Worm (Caenorhabditis elegans) whole organism, late embryonic: ENCODE data around the gene Y38H6C.4.

ENCODE experiments used
- C08G9.2 ChIP-seq: sonication (generic microtip); optimal IDR thresholded peaks from 2 replicates; lab custom pipeline; 2016; ENCODE audit warnings: mild to moderate bottlenecking, missing genetic modification characterization, moderate library complexity, missing compliant biosample characterization
- C38D4.7 ChIP-seq: fragments of 200-800 bp; sonication (Bioruptor generic); optimal IDR thresholded peaks from 2 replicates; lab custom pipeline; 2018; ENCODE audit warnings: mild to moderate bottlenecking, missing genetic modification characterization, moderate library complexity, missing compliant biosample characterization
- F13H6.1 ChIP-seq: sonication (generic microtip); optimal IDR thresholded peaks from 2 replicates; lab custom pipeline; 2016; ENCODE audit warnings: missing genetic modification characterization, missing compliant biosample characterization
- K09A11.1 ChIP-seq: sonication (generic microtip); optimal IDR thresholded peaks from 2 replicates; lab custom pipeline; 2017; ENCODE audit warnings: antibody characterized with exemption, mild to moderate bottlenecking, missing genetic modification characterization, missing compliant biosample characterization; ENCODE audit not compliant: insufficient read depth
- Y22D7AL.16 ChIP-seq: sonication (generic microtip); optimal IDR thresholded peaks from 2 replicates; lab custom pipeline; 2016; ENCODE audit warnings: missing genetic modification characterization, missing compliant biosample characterization
- ama-1 ChIP-seq: fragments of 150-350 bp; optimal IDR thresholded peaks from 2 replicates; lab custom pipeline; 2014
- ceh-14 ChIP-seq: sonication (generic microtip); optimal IDR thresholded peaks from 2 replicates; lab custom pipeline; 2016; ENCODE audit warnings: missing genotype, missing genetic modification characterization, missing compliant biosample characterization
- ceh-18 ChIP-seq: sonication (generic microtip); optimal IDR thresholded peaks from 2 replicates; lab custom pipeline; 2016; ENCODE audit warnings: missing genetic modification characterization, missing compliant biosample characterization
- ceh-2 ChIP-seq: sonication (generic microtip); optimal IDR thresholded peaks from 2 replicates; lab custom pipeline; 2016; ENCODE audit warnings: missing genotype, missing genetic modification characterization, missing compliant biosample characterization
- ceh-24 ChIP-seq: sonication (generic microtip); optimal IDR thresholded peaks from 2 replicates; lab custom pipeline; 2016; ENCODE audit warnings: mild to moderate bottlenecking, missing genetic modification characterization, missing compliant biosample characterization
- ceh-30 ChIP-seq: fragments of 150-350 bp; optimal IDR thresholded peaks from 2 replicates; lab custom pipeline; 2014; ENCODE audit warnings: missing biosample characterization, missing genetic modification characterization
- ceh-34 ChIP-seq: sonication (generic microtip); optimal IDR thresholded peaks from 2 replicates; lab custom pipeline; 2016; ENCODE audit warnings: mild to moderate bottlenecking, missing genetic modification characterization, missing compliant biosample characterization
- ceh-9 ChIP-seq: sonication (generic microtip); optimal IDR thresholded peaks from 2 replicates; lab custom pipeline; 2016; ENCODE audit warnings: mild to moderate bottlenecking, missing genetic modification characterization, inconsistent platforms, missing compliant biosample characterization
- dmd-4 ChIP-seq: sonication (generic microtip); optimal IDR thresholded peaks from 2 replicates; lab custom pipeline; 2016; ENCODE audit warnings: borderline replicate concordance, missing genetic modification characterization, missing compliant biosample characterization
- elt-2 ChIP-seq: sonication (generic microtip); optimal IDR thresholded peaks from 2 replicates; lab custom pipeline; 2016; ENCODE audit warnings: missing genetic modification reagents, missing genetic modification characterization, missing compliant biosample characterization
- ets-4 ChIP-seq: sonication (generic microtip); optimal IDR thresholded peaks from 2 replicates; lab custom pipeline; 2016; ENCODE audit warnings: missing genetic modification characterization, missing compliant biosample characterization
- fax-1 ChIP-seq: sonication (generic microtip); optimal IDR thresholded peaks from 2 replicates; lab custom pipeline; 2016; ENCODE audit warnings: missing genotype, missing genetic modification characterization, missing compliant biosample characterization
- fkh-6 ChIP-seq: sonication (generic microtip); optimal IDR thresholded peaks from 2 replicates; lab custom pipeline; 2016; ENCODE audit warnings: missing genetic modification characterization, missing compliant biosample characterization
- hlh-30 ChIP-seq: sonication (generic microtip); optimal IDR thresholded peaks from 2 replicates; lab custom pipeline; 2017; ENCODE audit warnings: antibody characterized with exemption, missing genetic modification characterization, missing compliant biosample characterization; ENCODE audit not compliant: insufficient read depth
- hlh-8 ChIP-seq: sonication (generic microtip); optimal IDR thresholded peaks from 2 replicates; lab custom pipeline; 2016; ENCODE audit warnings: missing genotype, missing genetic modification characterization, missing compliant biosample characterization
- lin-11 ChIP-seq: fragments of 200-800 bp; sonication (Bioruptor generic); optimal IDR thresholded peaks from 2 replicates; lab custom pipeline; 2018; ENCODE audit warnings: mild to moderate bottlenecking, missing genetic modification characterization, missing compliant biosample characterization
- nhr-11 ChIP-seq: fragments of 150-350 bp; optimal IDR thresholded peaks from 2 replicates; lab custom pipeline; 2014; ENCODE audit warnings: missing biosample characterization, missing genetic modification characterization
- npax-4 ChIP-seq: sonication (generic microtip); optimal IDR thresholded peaks from 2 replicates; lab custom pipeline; 2016; ENCODE audit warnings: missing genetic modification characterization, missing compliant biosample characterization
- pax-1 ChIP-seq: fragments of 150-350 bp; optimal IDR thresholded peaks from 2 replicates; lab custom pipeline; 2014; ENCODE audit warnings: missing biosample characterization, missing genetic modification characterization
- pha-2 ChIP-seq: sonication (generic microtip); optimal IDR thresholded peaks from 2 replicates; lab custom pipeline; 2017; ENCODE audit warnings: mild to moderate bottlenecking, missing genetic modification characterization, missing compliant biosample characterization
- pros-1 ChIP-seq: fragments of 150-350 bp; optimal IDR thresholded peaks from 2 replicates; lab custom pipeline; 2014; ENCODE audit warnings: missing biosample characterization, missing genetic modification reagents, missing genetic modification characterization
- ref-2 ChIP-seq: sonication (generic microtip); optimal IDR thresholded peaks from 2 replicates; lab custom pipeline; 2016; ENCODE audit warnings: missing genetic modification characterization, missing compliant biosample characterization
- sox-4 ChIP-seq: sonication (generic microtip); optimal IDR thresholded peaks from 2 replicates; lab custom pipeline; 2017; ENCODE audit warnings: mild to moderate bottlenecking, missing genetic modification characterization, inconsistent platforms, missing compliant biosample characterization
- tbx-2 ChIP-seq: sonication (generic microtip); optimal IDR thresholded peaks from 2 replicates; lab custom pipeline; 2016; ENCODE audit warnings: missing genetic modification characterization, missing compliant biosample characterization
- ttx-3 ChIP-seq: sonication (generic microtip); optimal IDR thresholded peaks from 2 replicates; lab custom pipeline; 2016; ENCODE audit warnings: missing genetic modification reagents, missing genetic modification characterization, missing compliant biosample characterization
- unc-3 ChIP-seq, 2 experiments: fragments of 200-800 bp in 1 of 2; sonication (Bioruptor generic) in 1 of 2; sonication (generic microtip) in 1 of 2; conservative IDR thresholded peaks in 1 of 2; optimal IDR thresholded peaks in 1 of 2; 2 replicates each; pipeline versions ENCODE4 v1.3.6 to Lab custom; 2016 to 2022; ENCODE audit warnings: missing compliant biosample characterization in 2 of 2, missing genetic modification characterization in 2 of 2, missing genetic modification reagents in 1 of 2

The Y38H6C.4 gene

DNA sequence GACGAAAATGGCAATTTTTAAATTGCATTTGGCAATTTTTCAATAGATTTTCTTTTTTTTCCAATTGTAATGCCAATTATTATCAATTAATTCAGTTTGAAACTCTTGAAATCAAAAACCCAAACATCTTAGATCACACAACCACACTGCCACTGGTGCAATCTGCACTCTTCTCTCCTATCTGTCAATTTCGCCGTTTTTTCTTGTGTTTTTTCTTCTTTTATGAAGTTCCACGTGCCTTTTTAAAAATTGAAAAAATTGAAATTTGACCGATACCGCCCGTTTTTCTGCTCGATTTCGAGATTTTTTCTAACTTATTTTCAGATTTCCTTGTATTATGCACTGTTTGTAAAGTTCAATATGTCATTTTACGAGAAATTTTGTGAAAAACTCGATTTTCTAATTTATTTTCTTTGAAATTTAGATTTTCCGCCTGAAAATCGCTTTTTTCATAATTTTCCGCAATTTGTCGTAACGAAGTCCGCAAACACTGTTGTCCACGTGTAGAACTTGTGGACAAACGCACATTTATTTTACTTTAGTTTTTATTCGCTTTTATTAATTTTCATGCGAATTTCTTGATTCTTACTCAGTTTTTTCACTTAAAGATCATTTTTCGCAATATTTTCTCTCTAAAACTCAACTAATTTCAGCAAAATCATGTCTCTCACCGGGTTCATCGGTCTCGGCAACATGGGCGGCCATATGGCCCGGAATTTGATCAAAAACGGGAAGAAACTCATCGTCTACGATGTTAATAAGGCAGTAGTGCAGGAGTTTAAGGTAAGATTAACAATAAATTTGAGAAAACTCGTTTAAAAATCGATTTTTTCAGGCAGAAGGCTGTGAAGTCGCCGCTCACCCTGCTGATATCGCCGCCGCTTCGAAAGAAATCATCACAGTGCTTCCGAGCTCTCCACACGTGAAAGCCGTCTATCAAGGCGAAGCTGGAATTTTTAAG, 11.3 kb downstream of the Y38H6C.4 start, which contains the start of gene B0250.5:
B0250.5 (plus strand) TSS at position 654 of the 961 bp plus-strand sequence.
- TF ChIP-seq unc-3 (GFP tag; conservative IDR thresholded peaks at IDR 0.05; lab: Robert Waterston, UW) (no peak), unc-3 (tag; optimal IDR thresholded peaks at IDR 0.05; lab: Kevin White, UChicago) (peak; percentile 11), tbx-2 (tag; lab: Kevin White, UChicago) (no peak)

DNA sequence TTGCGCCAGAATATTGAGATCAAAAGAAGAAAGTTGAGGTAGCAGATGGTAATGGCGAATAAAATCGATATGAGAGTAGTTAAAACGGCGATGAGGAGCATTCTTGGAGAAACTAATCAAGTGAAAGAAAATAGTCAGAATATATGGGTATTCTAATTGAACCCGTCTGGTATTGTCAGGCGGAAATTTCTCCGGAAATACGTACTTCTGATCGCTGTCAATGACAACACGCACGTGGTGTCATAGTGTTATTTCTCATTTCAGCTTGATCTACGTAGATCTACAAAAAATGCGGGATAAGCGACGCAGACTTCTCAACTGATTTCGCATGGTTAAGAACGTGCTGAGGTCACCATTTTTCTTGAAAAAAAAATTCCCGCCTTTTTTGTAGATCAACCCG, 12.5 kb downstream of the Y38H6C.4 start, which contains the start of gene srbc-79:
srbc-79 (minus strand) TSS at position 101 of the 400 bp plus-strand sequence.
- TF ChIP-seq ceh-30 (tag; lab: Kevin White, UChicago) (no peak), Y22D7AL.16 (no peak), ets-4 (no peak), K09A11.1 (no peak), nhr-11 (tag; lab: Kevin White, UChicago) (no peak), ceh-24 (tag; lab: Kevin White, UChicago) (no peak), C08G9.2 (no peak), ama-1 (no peak), hlh-30 (tag; lab: Kevin White, UChicago) (no peak), dmd-4 (tag; lab: Kevin White, UChicago) (no peak), lin-11 (tag; lab: Kevin White, UChicago) (no peak), ceh-9 (tag; lab: Kevin White, UChicago) (no peak), ceh-14 (no peak), npax-4 (tag; lab: Kevin White, UChicago) (no peak), pros-1 (tag; lab: Kevin White, UChicago) (no peak), ref-2 (tag; lab: Kevin White, UChicago) (no peak), pax-1 (no peak), F13H6.1 (tag; lab: Kevin White, UChicago) (no peak), fkh-6 (no peak)

DNA sequence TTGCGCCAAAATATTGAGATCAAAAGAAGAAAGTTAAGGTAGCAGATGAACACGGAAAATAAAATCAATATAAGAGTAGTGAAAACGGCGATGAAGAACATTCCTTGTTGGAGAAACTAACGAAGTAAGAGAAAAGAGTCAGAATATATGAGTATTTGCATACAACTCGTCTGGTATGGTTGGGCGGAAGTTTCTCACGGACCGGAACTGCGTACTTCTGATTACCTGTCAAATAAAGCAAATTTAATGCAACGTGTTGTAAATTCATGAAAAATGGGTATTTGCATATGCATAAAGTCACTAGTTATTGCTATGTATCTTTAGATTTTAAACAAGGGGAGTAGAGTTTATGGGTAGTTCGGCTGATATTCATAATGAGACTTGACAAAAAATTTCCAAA, 15.8 kb downstream of the Y38H6C.4 start, which contains the start of gene srbc-78:
srbc-78 (minus strand) TSS at position 101 of the 400 bp plus-strand sequence.
- TF ChIP-seq ceh-34 (tag; lab: Kevin White, UChicago) (no peak), ttx-3 (no peak), pha-2 (tag; lab: Kevin White, UChicago) (no peak), ceh-2 (tag; lab: Kevin White, UChicago) (no peak), fkh-6 (no peak), nhr-11 (tag; lab: Kevin White, UChicago) (no peak), C08G9.2 (no peak), fax-1 (tag; lab: Kevin White, UChicago) (no peak)

DNA sequence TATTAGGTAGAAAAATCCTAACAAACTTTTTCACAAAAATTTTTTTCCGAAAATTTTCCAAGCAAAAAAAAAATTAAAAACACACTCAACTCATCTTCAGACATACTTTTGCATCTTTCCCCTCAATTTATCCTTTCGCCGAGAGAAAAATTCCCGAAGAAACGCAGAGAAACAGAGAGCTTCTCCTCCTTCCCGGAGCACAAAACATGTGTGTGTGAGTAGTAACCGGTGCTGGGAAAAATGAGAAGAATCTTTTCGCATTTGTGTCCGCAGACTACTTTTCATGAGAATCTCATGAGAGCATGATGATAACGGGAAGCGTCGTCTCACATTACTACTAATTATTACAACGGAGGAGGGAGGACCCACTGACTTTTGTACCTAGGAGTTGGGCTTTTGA, 18.3 kb downstream of the Y38H6C.4 start:
- TF ChIP-seq hlh-8 (peak; percentile 53), Y22D7AL.16 (no peak), sox-4 (tag; lab: Kevin White, UChicago) (no peak), ceh-18 (tag; lab: Kevin White, UChicago) (peak; percentile 9)

DNA sequence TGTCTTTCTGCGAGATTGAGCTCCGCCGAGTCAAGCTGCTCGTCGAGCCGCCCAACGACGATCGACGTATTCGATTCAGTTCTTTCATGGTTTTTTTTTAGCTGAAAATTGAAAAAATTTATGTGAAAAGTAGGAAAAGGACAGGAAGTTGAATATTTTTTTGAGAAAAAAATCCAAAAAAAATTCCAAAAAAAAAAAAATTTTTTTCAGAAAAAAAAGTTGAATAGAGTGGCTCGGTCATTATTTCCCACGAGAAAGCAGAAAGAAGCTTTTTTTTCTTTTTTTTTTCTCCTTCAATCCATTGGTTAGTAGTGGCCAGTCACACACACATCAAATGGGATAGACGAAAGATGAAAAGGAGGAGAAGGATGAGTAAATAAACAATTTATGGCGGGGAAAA, 19.6 kb downstream of the Y38H6C.4 start, which contains the start of gene dhcr-7:
dhcr-7 (minus strand) TSS at position 101 of the 400 bp plus-strand sequence.
- TF ChIP-seq lin-11 (tag; lab: Kevin White, UChicago) (no peak), hlh-30 (tag; lab: Kevin White, UChicago) (no peak), ceh-2 (tag; lab: Kevin White, UChicago) (no peak), C38D4.7 (GFP tag; lab: Kevin White, UChicago) (no peak), tbx-2 (tag; lab: Kevin White, UChicago) (no peak), elt-2 (tag; lab: Kevin White, UChicago) (no peak)
